Fruit fly (Drosophila melanogaster): ENCODE measurements around the gene CG17219.

CG17219 gene

dm6 chr2L:3037153-3037579 lies 8.1 kb downstream of the CG17219 start, which contains the start of the genes CG17260 and SerRS (continued):
- TF ChIP-seq HmgD (GFP tag; optimal IDR thresholded peaks at IDR 0.05): peak; percentile 71
- no peak for TF ChIP-seq odd (GFP tag; optimal IDR thresholded peaks at IDR 0.05)
- TF ChIP-seq CG1602 (GFP tag; optimal IDR thresholded peaks at IDR 0.05): peak; percentile 96
- peak; percentile 97 for TF ChIP-seq Max (GFP tag; optimal IDR thresholded peaks at IDR 0.05)
- peak; percentile 94 for TF ChIP-seq Hr3 (GFP tag; optimal IDR thresholded peaks at IDR 0.05)
- peak; percentile 88 for TF ChIP-seq CG16863 (GFP tag; optimal IDR thresholded peaks at IDR 0.05)
- peak; percentile 64 for TF ChIP-seq CG13287 (GFP tag; IDR thresholded peaks at IDR 0.05; ENCODE audit: partially characterized antibody)
- no peak for TF ChIP-seq CG17568 (GFP tag; optimal IDR thresholded peaks at IDR 0.05)
- TF ChIP-seq CG3407 (GFP tag; optimal IDR thresholded peaks at IDR 0.05): peak; percentile 84
- peak; percentile 84 for TF ChIP-seq Doc2 (GFP tag; IDR thresholded peaks at IDR 0.05)
- peak; percentile 93 for TF ChIP-seq CG14441 (GFP tag; IDR thresholded peaks at IDR 0.05)
- peak; percentile 43 for TF ChIP-seq CG12071 (GFP tag; optimal IDR thresholded peaks at IDR 0.05)
- peak; percentile 84 for TF ChIP-seq danr (GFP tag; IDR thresholded peaks at IDR 0.05)
- TF ChIP-seq CG14710 (tag; optimal IDR thresholded peaks at IDR 0.05): peak; percentile 91
- TF ChIP-seq CG1647 (GFP tag; optimal IDR thresholded peaks at IDR 0.05): peak; percentile 89
- TF ChIP-seq CTCF (GFP tag; optimal IDR thresholded peaks at IDR 0.05): peak; percentile 37
- peak; percentile 91 for TF ChIP-seq CG14014 (GFP tag; IDR thresholded peaks at IDR 0.05)

DNA sequence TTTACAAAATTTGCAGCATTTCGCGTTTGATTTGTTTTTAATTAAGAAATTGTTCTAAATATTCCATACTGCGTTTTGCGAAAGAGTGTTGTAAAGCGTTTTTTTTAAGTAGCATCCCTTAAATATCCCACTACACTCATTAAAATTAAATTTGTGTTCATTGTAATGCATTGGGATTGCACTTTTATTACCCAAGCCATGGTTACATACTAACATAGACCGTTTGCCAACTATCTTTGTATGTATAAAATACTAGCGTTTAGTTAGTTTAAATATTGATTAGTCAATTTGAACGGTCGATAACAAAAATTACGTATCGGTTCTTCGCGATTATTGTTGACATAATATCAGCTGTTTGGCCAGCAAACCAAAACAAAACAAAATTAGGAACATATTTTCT lies 10.7 kb downstream of the CG17219 start, which contains the start of the genes cnir and CG17221:
TSS of gene cnir (minus strand) at position 39 of the 400 bp plus-strand sequence.
TSS of gene CG17221 (plus strand) at position 203 of the 400 bp plus-strand sequence.
- TF ChIP-seq Meics (GFP tag; optimal IDR thresholded peaks at IDR 0.05) (peak; percentile 88), CG3163 (GFP tag; optimal IDR thresholded peaks at IDR 0.05) (peak; percentile 15), otp (GFP tag; IDR thresholded peaks at IDR 0.05) (peak; percentile 28; the same call in 1 of the 3 replicates), Dip2 (GFP tag; IDR thresholded peaks at IDR 0.05) (no peak), CG7839 (tag; optimal IDR thresholded peaks at IDR 0.05) (peak; percentile 57), cwo (GFP tag; optimal IDR thresholded peaks at IDR 0.05) (peak; percentile 16), Blimp-1 (GFP tag; optimal IDR thresholded peaks at IDR 0.05) (peak; percentile 46), esg (GFP tag; conservative IDR thresholded peaks at IDR 0.05) (no peak), chn (GFP tag; optimal IDR thresholded peaks at IDR 0.05) (peak; percentile 58), Spps (tag; optimal IDR thresholded peaks at IDR 0.05) (peak; percentile 31), sc (optimal IDR thresholded peaks at IDR 0.05) (no peak), sc (GFP tag; optimal IDR thresholded peaks at IDR 0.05) (no peak), CG17802 (tag; optimal IDR thresholded peaks at IDR 0.05) (peak; percentile 26), Sry-δ (GFP tag; optimal IDR thresholded peaks at IDR 0.05) (peak; percentile 72), tin (GFP tag; optimal IDR thresholded peaks at IDR 0.05) (peak; percentile 67), jing (GFP tag; optimal IDR thresholded peaks at IDR 0.05) (no peak), Dll (GFP tag; IDR thresholded peaks at IDR 0.05; ENCODE audit: partially characterized antibody) (peak; percentile 72), CG6689 (GFP tag; IDR thresholded peaks at IDR 0.05) (peak; percentile 55), bcd (GFP tag; optimal IDR thresholded peaks at IDR 0.05) (peak; percentile 51), gem (tag; optimal IDR thresholded peaks at IDR 0.05) (peak; percentile 73), rib (GFP tag; IDR thresholded peaks at IDR 0.05) (no peak), sob (GFP tag; IDR thresholded peaks at IDR 0.05) (peak; percentile 60), CG14860 (GFP tag; IDR thresholded peaks at IDR 0.05; ENCODE audit: partially characterized antibody) (no peak), danr (GFP tag; IDR thresholded peaks at IDR 0.05) (no peak), Dip3 (GFP tag; optimal IDR thresholded peaks at IDR 0.05) (peak; percentile 70), so (GFP tag; IDR thresholded peaks at IDR 0.05) (no peak), CG16863 (GFP tag; optimal IDR thresholded peaks at IDR 0.05) (peak; percentile 62), CG17612 (GFP tag; IDR thresholded peaks at IDR 0.05) (no peak), onecut (GFP tag; IDR thresholded peaks at IDR 0.05) (peak; percentile 88), Side (GFP tag; optimal IDR thresholded peaks at IDR 0.05) (peak; percentile 77), CkIIα-i1 (GFP tag; IDR thresholded peaks at IDR 0.05) (no peak), Usf (GFP tag; optimal IDR thresholded peaks at IDR 0.05) (no peak), CG17912 (GFP tag; optimal IDR thresholded peaks at IDR 0.05) (peak; percentile 1), corto (GFP tag; optimal IDR thresholded peaks at IDR 0.05) (no peak), CG1529 (GFP tag; optimal IDR thresholded peaks at IDR 0.05) (no peak), repo (GFP tag; optimal IDR thresholded peaks at IDR 0.05) (peak; percentile 51), TFAM (GFP tag; optimal IDR thresholded peaks at IDR 0.05) (no peak)

All from whole organism, embryonic.